Fruit fly (Drosophila melanogaster) whole organism, embryonic: ENCODE results near the gene DhpD.
A peak's percentile ranks its signal among the peaks of the same experiment; 100 is the strongest.

ENCODE experiments used
- ATbp ChIP-seq: fragments of 200-800 bp; sonication (Bioruptor generic); optimal IDR thresholded peaks from 2 replicates; lab custom pipeline; 2017; ENCODE audit warnings: missing biosample characterization, mild to moderate bottlenecking, missing genetic modification characterization, missing genetic modification reagents
- C15 ChIP-seq: fragments of 200-800 bp; sonication (Bioruptor generic); IDR thresholded peaks from 3 replicates; pipeline ENCODE4 v1.3.6; 2022; ENCODE audit warnings: missing biosample characterization, missing genetic modification characterization
- CG11247 ChIP-seq: fragments of 200-800 bp; sonication (Bioruptor generic); IDR thresholded peaks from 2 replicates; pipeline ENCODE4 v1.3.6; 2022; ENCODE audit warnings: missing biosample characterization, missing genetic modification characterization
- CG11560 ChIP-seq: fragments of 200-800 bp; sonication (Bioruptor generic); IDR thresholded peaks from 3 replicates; pipeline ENCODE4 v1.3.6; 2022; ENCODE audit warnings: missing biosample characterization, missing genetic modification characterization
- CG12155 ChIP-seq: fragments of 200-800 bp; sonication (Bioruptor generic); optimal IDR thresholded peaks from 3 replicates; lab custom pipeline; 2016; ENCODE audit warnings: missing biosample characterization, missing genetic modification characterization
- CG13894 ChIP-seq: fragments of 200-800 bp; sonication (Bioruptor generic); optimal IDR thresholded peaks from 3 replicates; lab custom pipeline; 2018; ENCODE audit warnings: missing biosample characterization, mild to moderate bottlenecking, missing genetic modification characterization, moderate library complexity
- CG14667 ChIP-seq: fragments of 200-800 bp; sonication (Bioruptor generic); IDR thresholded peaks from 2 replicates; pipeline ENCODE4 v1.3.6; 2022; ENCODE audit warnings: missing biosample characterization, missing genetic modification characterization
- CG16813 ChIP-seq: fragments of 200-800 bp; sonication (Bioruptor generic); IDR thresholded peaks from 3 replicates; pipeline ENCODE4 v1.3.6; 2022; ENCODE audit warnings: missing biosample characterization, missing genetic modification characterization; ENCODE audit not compliant: partially characterized antibody
- CG17829 ChIP-seq: fragments of 200-800 bp; optimal IDR thresholded peaks from 2 replicates; lab custom pipeline; 2019; ENCODE audit warnings: missing biosample characterization, mild to moderate bottlenecking, missing genetic modification characterization, moderate library complexity
- CG2116 ChIP-seq: fragments of 200-800 bp; sonication (Bioruptor generic); optimal IDR thresholded peaks from 3 replicates; lab custom pipeline; 2018; ENCODE audit warnings: missing biosample characterization, mild to moderate bottlenecking, missing genetic modification characterization
- CG30020 ChIP-seq: fragments of 200-800 bp; optimal IDR thresholded peaks from 2 replicates; lab custom pipeline; 2019; ENCODE audit warnings: missing biosample characterization, mild to moderate bottlenecking, missing genetic modification characterization, moderate library complexity
- CG3065 ChIP-seq: fragments of 200-800 bp; sonication (Bioruptor generic); optimal IDR thresholded peaks from 2 replicates; lab custom pipeline; 2016; ENCODE audit warnings: missing biosample characterization, missing genetic modification characterization
- CG33557 ChIP-seq: fragments of 200-800 bp; sonication (Bioruptor generic); optimal IDR thresholded peaks from 2 replicates; lab custom pipeline; 2019; ENCODE audit warnings: missing biosample characterization, mild to moderate bottlenecking, missing genetic modification characterization, moderate library complexity
- CG34376 ChIP-seq: fragments of 200-800 bp; sonication (Bioruptor generic); optimal IDR thresholded peaks from 2 replicates; lab custom pipeline; 2018; ENCODE audit warnings: missing biosample characterization, mild to moderate bottlenecking, missing genetic modification characterization
- CG4707 ChIP-seq: fragments of 200-800 bp; sonication (Bioruptor generic); optimal IDR thresholded peaks from 2 replicates; lab custom pipeline; 2018; ENCODE audit warnings: missing biosample characterization, mild to moderate bottlenecking, missing genetic modification characterization, moderate library complexity
- CG6175 ChIP-seq: fragments of 200-800 bp; sonication (Bioruptor generic); IDR thresholded peaks from 3 replicates; pipeline ENCODE4 v1.3.6; 2022; ENCODE audit warnings: missing biosample characterization, missing genetic modification characterization
- CG6654 ChIP-seq: fragments of 200-800 bp; sonication (Bioruptor generic); optimal IDR thresholded peaks from 2 replicates; lab custom pipeline; 2017; ENCODE audit warnings: missing biosample characterization, mild to moderate bottlenecking, missing genetic modification characterization
- CG7357 ChIP-seq: fragments of 200-800 bp; sonication (Bioruptor generic); IDR thresholded peaks from 3 replicates; pipeline ENCODE4 v1.3.6; 2022; ENCODE audit warnings: missing biosample characterization, missing genetic modification characterization
- CG7556 ChIP-seq: fragments of 200-800 bp; sonication (Bioruptor generic); optimal IDR thresholded peaks from 2 replicates; lab custom pipeline; 2017; ENCODE audit warnings: missing biosample characterization, mild to moderate bottlenecking, missing genetic modification characterization
- CG7987 ChIP-seq: fragments of 200-800 bp; sonication (Bioruptor generic); optimal IDR thresholded peaks from 2 replicates; lab custom pipeline; 2018; ENCODE audit warnings: missing biosample characterization, mild to moderate bottlenecking, missing genetic modification characterization, moderate library complexity
- CG9215 ChIP-seq: fragments of 200-800 bp; sonication (Bioruptor generic); IDR thresholded peaks from 2 replicates; pipeline ENCODE4 v1.3.6; 2022; ENCODE audit warnings: missing biosample characterization, missing genetic modification characterization
- CG9932 ChIP-seq: fragments of 200-800 bp; sonication (Bioruptor generic); IDR thresholded peaks from 2 replicates; pipeline ENCODE4 v1.3.6; 2022; ENCODE audit warnings: missing biosample characterization, missing genetic modification characterization
- D ChIP-seq, 2 experiments: fragments of 200-800 bp in 1 of 2; fragments of >200 bp in 1 of 2; sonication (Bioruptor generic) in 1 of 2; optimal IDR thresholded peaks; 2 replicates in 1 of 2; 3 replicates in 1 of 2; lab custom pipeline; 2017; ENCODE audit warnings: mild to moderate bottlenecking in 1 of 2, missing biosample characterization in 1 of 2, missing genetic modification characterization in 1 of 2, missing genetic modification reagents in 1 of 2
- D19A ChIP-seq: fragments of 200-800 bp; optimal IDR thresholded peaks from 3 replicates; lab custom pipeline; 2019; ENCODE audit warnings: missing biosample characterization, mild to moderate bottlenecking, missing genetic modification characterization, moderate library complexity
- Dad ChIP-seq: fragments of 200-800 bp; sonication (Bioruptor generic); optimal IDR thresholded peaks from 3 replicates; lab custom pipeline; 2016; ENCODE audit warnings: missing biosample characterization, missing genetic modification characterization
- Ets97D ChIP-seq: fragments of 200-800 bp; sonication (Bioruptor generic); optimal IDR thresholded peaks from 3 replicates; lab custom pipeline; 2016; ENCODE audit warnings: missing biosample characterization, missing genetic modification characterization
- Fer3 ChIP-seq: fragments of 200-800 bp; sonication (Bioruptor generic); optimal IDR thresholded peaks from 2 replicates; lab custom pipeline; 2018; ENCODE audit warnings: missing biosample characterization, mild to moderate bottlenecking, missing genetic modification characterization, moderate library complexity
- Jarid2 ChIP-seq: fragments of 200-800 bp; sonication (Bioruptor generic); optimal IDR thresholded peaks from 3 replicates; lab custom pipeline; 2017; ENCODE audit warnings: mild to moderate bottlenecking, missing biosample characterization, missing genetic modification reagents, missing genetic modification characterization
- Mad ChIP-seq: fragments of 200-800 bp; sonication (Bioruptor generic); optimal IDR thresholded peaks from 2 replicates; lab custom pipeline; 2016; ENCODE audit warnings: missing biosample characterization, missing genetic modification characterization
- NK7.1 ChIP-seq: fragments of 200-800 bp; sonication (Bioruptor generic); optimal IDR thresholded peaks from 3 replicates; lab custom pipeline; 2016; ENCODE audit warnings: missing biosample characterization, missing genetic modification characterization
- Oaz ChIP-seq: fragments of 200-800 bp; sonication (Bioruptor generic); IDR thresholded peaks from 2 replicates; pipeline ENCODE4 v1.3.6; 2022; ENCODE audit warnings: missing biosample characterization, missing genetic modification characterization
- Sin3A ChIP-seq: fragments of >200 bp; optimal IDR thresholded peaks from 2 replicates; lab custom pipeline; 2018
- aop ChIP-seq: fragments of 200-800 bp; sonication (Bioruptor generic); IDR thresholded peaks from 2 replicates; pipeline ENCODE4 v1.3.6; 2022; ENCODE audit warnings: missing biosample characterization, missing genetic modification characterization
- bab2 ChIP-seq: fragments of 200-800 bp; sonication (Bioruptor generic); optimal IDR thresholded peaks from 2 replicates; lab custom pipeline; 2016; ENCODE audit warnings: missing biosample characterization, missing genetic modification characterization
- cad ChIP-seq: fragments of >200 bp; optimal IDR thresholded peaks from 2 replicates; lab custom pipeline; 2017; ENCODE audit warnings: missing biosample characterization, missing genetic modification characterization
- dimm ChIP-seq: fragments of 200-800 bp; sonication (Bioruptor generic); IDR thresholded peaks from 2 replicates; pipeline ENCODE4 v1.3.6; 2022; ENCODE audit warnings: missing biosample characterization, missing genetic modification characterization
- ewg ChIP-seq: fragments of 200-800 bp; sonication (Bioruptor generic); optimal IDR thresholded peaks from 3 replicates; lab custom pipeline; 2017; ENCODE audit warnings: mild to moderate bottlenecking, missing biosample characterization, missing genetic modification reagents, missing genetic modification characterization
- hb ChIP-seq: fragments of 200-800 bp; sonication (Bioruptor generic); IDR thresholded peaks from 3 replicates; pipeline ENCODE4 v1.3.6; 2022; ENCODE audit warnings: missing biosample characterization, missing genetic modification characterization; ENCODE audit not compliant: partially characterized antibody
- hbn ChIP-seq: fragments of 200-800 bp; sonication (Bioruptor generic); IDR thresholded peaks from 2 replicates; pipeline ENCODE4 v1.3.6; 2022; ENCODE audit warnings: missing biosample characterization, missing genetic modification characterization; ENCODE audit not compliant: partially characterized antibody
- jing ChIP-seq: fragments of 200-800 bp; sonication (Bioruptor generic); optimal IDR thresholded peaks from 2 replicates; lab custom pipeline; 2018; ENCODE audit warnings: missing biosample characterization, mild to moderate bottlenecking, missing genetic modification characterization
- kay ChIP-seq: fragments of 200-800 bp; sonication (Bioruptor generic); optimal IDR thresholded peaks from 2 replicates; lab custom pipeline; 2016; ENCODE audit warnings: missing biosample characterization, missing genetic modification characterization
- klu ChIP-seq: fragments of 200-800 bp; sonication (Bioruptor generic); IDR thresholded peaks from 2 replicates; pipeline ENCODE4 v1.3.6; 2022; ENCODE audit warnings: missing biosample characterization, missing genetic modification characterization
- lbe ChIP-seq: fragments of 200-800 bp; sonication (Bioruptor generic); optimal IDR thresholded peaks from 2 replicates; lab custom pipeline; 2016; ENCODE audit warnings: missing biosample characterization, mild to moderate bottlenecking, missing genetic modification characterization
- pita ChIP-seq: fragments of 200-800 bp; sonication (Bioruptor generic); optimal IDR thresholded peaks from 2 replicates; lab custom pipeline; 2017; ENCODE audit warnings: missing biosample characterization, mild to moderate bottlenecking, missing genetic modification characterization
- run ChIP-seq: fragments of 200-800 bp; sonication (Bioruptor generic); optimal IDR thresholded peaks from 3 replicates; lab custom pipeline; 2018; ENCODE audit warnings: missing biosample characterization, mild to moderate bottlenecking, missing genetic modification characterization
- scrt ChIP-seq: fragments of 200-800 bp; sonication (Bioruptor generic); optimal IDR thresholded peaks from 2 replicates; lab custom pipeline; 2018; ENCODE audit warnings: missing biosample characterization, mild to moderate bottlenecking, missing genetic modification characterization, moderate library complexity
- twi ChIP-seq: fragments of 200-800 bp; optimal IDR thresholded peaks from 2 replicates; lab custom pipeline; 2019; ENCODE audit warnings: missing biosample characterization, mild to moderate bottlenecking, missing genetic modification characterization, moderate library complexity
- wek ChIP-seq: fragments of 200-800 bp; sonication (Bioruptor generic); optimal IDR thresholded peaks from 3 replicates; lab custom pipeline; 2018; ENCODE audit warnings: missing biosample characterization, mild to moderate bottlenecking, missing genetic modification characterization, moderate library complexity
- zen ChIP-seq: fragments of 200-800 bp; sonication (Bioruptor generic); optimal IDR thresholded peaks from 3 replicates; lab custom pipeline; 2018; ENCODE audit warnings: missing biosample characterization, mild to moderate bottlenecking, missing genetic modification characterization, moderate library complexity

The DhpD gene

DNA sequence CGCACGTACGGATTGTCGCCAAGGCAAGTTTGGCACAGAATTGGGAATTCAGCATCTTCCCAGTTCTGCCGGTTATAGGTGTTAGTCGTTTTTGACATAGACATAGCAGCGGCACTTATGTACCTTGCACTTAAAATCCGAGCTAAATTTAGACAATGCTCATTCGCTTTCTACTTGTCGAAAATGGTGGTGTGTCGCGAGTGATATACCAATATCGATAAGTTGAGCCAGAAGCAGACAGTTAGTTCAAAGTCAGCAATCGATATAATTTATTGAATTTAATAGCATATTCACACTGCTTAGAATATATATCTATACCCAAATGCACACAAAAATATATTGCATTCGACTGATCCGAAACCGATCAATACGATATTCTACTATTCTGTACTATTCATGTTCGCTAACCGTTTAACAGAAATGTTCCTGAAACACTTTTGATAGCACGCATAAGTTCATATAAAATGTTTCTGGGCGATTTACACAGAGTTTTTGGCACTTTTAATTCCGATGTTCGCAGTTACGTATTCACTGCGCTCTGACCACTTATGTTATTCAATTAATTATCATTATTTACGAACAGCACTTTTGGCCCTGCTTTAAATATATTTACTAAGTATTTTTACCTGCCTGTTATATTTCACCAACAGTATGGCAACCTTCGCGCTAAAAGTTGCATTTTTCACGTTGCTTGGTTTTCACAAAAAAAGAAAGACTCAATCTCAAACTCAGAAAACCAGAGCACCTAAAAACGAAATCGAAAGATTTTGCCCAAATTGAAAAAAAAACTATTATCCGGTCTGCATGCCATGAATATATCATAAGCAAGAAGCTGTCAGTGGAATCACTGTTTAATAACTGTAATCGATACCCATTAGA is 3.3 kb upstream of the DhpD start, which contains the start of gene CG14641 (continued):
- TF ChIP-seq wek (GFP tag; lab: Kevin White, UChicago) (no peak), hbn (GFP tag; lab: Robert Waterston, UW) (no peak), CG14667 (GFP tag; lab: Robert Waterston, UW) (peak; percentile 29; the same call in 1 of the 2 replicates), CG7357 (GFP tag; lab: Robert Waterston, UW) (peak; percentile 90), Sin3A (lab: Kevin White, UChicago) (no peak), zen (tag; lab: Kevin White, UChicago) (no peak), aop (GFP tag; lab: Robert Waterston, UW) (no peak), CG6654 (GFP tag; lab: Kevin White, UChicago) (no peak), D19A (no peak), ewg (no peak), hb (GFP tag; lab: Robert Waterston, UW) (peak; percentile 56; the same call in 1 of the 3 replicates), CG17829 (tag; lab: Kevin White, UChicago) (no peak), Oaz (GFP tag; lab: Robert Waterston, UW) (no peak), cad (GFP tag; lab: Kevin White, UChicago) (no peak), CG11560 (tag; lab: Robert Waterston, UW) (no peak), Mad (GFP tag; lab: Kevin White, UChicago) (no peak), CG12155 (GFP tag; lab: Kevin White, UChicago) (no peak), CG13894 (tag; lab: Kevin White, UChicago) (no peak), C15 (GFP tag; lab: Robert Waterston, UW) (no peak), CG30020 (tag; lab: Kevin White, UChicago) (peak; percentile 95), Fer3 (no peak), scrt (GFP tag; lab: Kevin White, UChicago) (no peak), twi (tag; lab: Kevin White, UChicago) (no peak), Dad (GFP tag; lab: Kevin White, UChicago) (no peak), D (optimal IDR thresholded peaks at IDR 0.05; lab: Kevin White, UChicago) (no peak), D (GFP tag; optimal IDR thresholded peaks at IDR 0.05; lab: Kevin White, UChicago) (no peak), jing (GFP tag; lab: Kevin White, UChicago) (no peak), CG6175 (GFP tag; lab: Robert Waterston, UW) (no peak), NK7.1 (GFP tag; lab: Kevin White, UChicago) (no peak), dimm (GFP tag; lab: Robert Waterston, UW) (no peak), Ets97D (GFP tag; lab: Kevin White, UChicago) (no peak), lbe (GFP tag; lab: Kevin White, UChicago) (no peak), CG11247 (GFP tag; lab: Robert Waterston, UW) (no peak), CG34376 (no peak), CG33557 (GFP tag; lab: Kevin White, UChicago) (no peak), run (tag; lab: Kevin White, UChicago) (no peak), CG9932 (GFP tag; lab: Robert Waterston, UW) (no peak), pita (GFP tag; lab: Kevin White, UChicago) (no peak), CG7556 (GFP tag; lab: Kevin White, UChicago) (no peak), CG3065 (no peak), CG4707 (no peak), bab2 (GFP tag; lab: Kevin White, UChicago) (no peak), ATbp (GFP tag; lab: Kevin White, UChicago) (no peak), Jarid2 (GFP tag; lab: Kevin White, UChicago) (no peak), klu (GFP tag; lab: Robert Waterston, UW) (no peak), CG9215 (GFP tag; lab: Robert Waterston, UW) (0 out of 2 replicates have a peak, but pooled peaks have one; percentile 19), CG2116 (GFP tag; lab: Kevin White, UChicago) (peak; percentile 31), kay (GFP tag; lab: Kevin White, UChicago) (no peak), CG7987 (GFP tag; lab: Kevin White, UChicago) (no peak), CG16813 (GFP tag; lab: Robert Waterston, UW) (peak; percentile 64)
